Worm (Caenorhabditis elegans) whole organism, young adult: ENCODE results near the gene pcp-1.

ENCODE experiments used
- B0035.1 ChIP-seq: sonication (generic microtip); optimal IDR thresholded peaks from 2 replicates; lab custom pipeline; 2016; ENCODE audit warnings: missing genetic modification characterization, mild to moderate bottlenecking, missing compliant biosample characterization, missing genotype, missing genetic modification reagents
- B0261.1 ChIP-seq: sonication (generic microtip); optimal IDR thresholded peaks from 2 replicates; lab custom pipeline; 2016; ENCODE audit warnings: mild to moderate bottlenecking, missing genetic modification characterization, moderate library complexity, missing compliant biosample characterization
- C17E4.6 ChIP-seq: fragments of 200-800 bp; sonication (Bioruptor generic); IDR thresholded peaks from 2 replicates; pipeline ENCODE4 v1.3.6; 2022; ENCODE audit warnings: missing genetic modification reagents, missing genetic modification characterization, missing compliant biosample characterization
- D2030.7 ChIP-seq: fragments of 200-800 bp; sonication (Bioruptor generic); IDR thresholded peaks from 2 replicates; pipeline ENCODE4 v1.3.6; 2022; ENCODE audit warnings: missing genetic modification reagents, missing genetic modification characterization, missing compliant biosample characterization
- F52B5.7 ChIP-seq: sonication (generic microtip); optimal IDR thresholded peaks from 2 replicates; lab custom pipeline; 2016; ENCODE audit warnings: mild to moderate bottlenecking, missing genetic modification characterization, missing compliant biosample characterization
- F57A8.1 ChIP-seq: fragments of 200-800 bp; sonication (Bioruptor generic); optimal IDR thresholded peaks from 2 replicates; lab custom pipeline; 2018; ENCODE audit warnings: mild to moderate bottlenecking, missing genetic modification characterization, moderate library complexity, missing compliant biosample characterization
- K11D2.4 ChIP-seq: fragments of 200-800 bp; sonication (Bioruptor generic); IDR thresholded peaks from 2 replicates; pipeline ENCODE4 v1.3.6; 2022; ENCODE audit warnings: missing genetic modification reagents, missing genetic modification characterization, missing compliant biosample characterization
- K12H6.12 ChIP-seq: fragments of 200-800 bp; sonication (Bioruptor generic); optimal IDR thresholded peaks from 2 replicates; lab custom pipeline; 2018; ENCODE audit warnings: mild to moderate bottlenecking, missing genetic modification characterization, missing compliant biosample characterization
- Y53F4B.3 ChIP-seq: fragments of 200-800 bp; sonication (Bioruptor generic); IDR thresholded peaks from 2 replicates; pipeline ENCODE4 v1.3.6; 2022; ENCODE audit warnings: missing genetic modification reagents, missing genetic modification characterization, missing compliant biosample characterization
- Y56A3A.18 ChIP-seq: fragments of 200-800 bp; sonication (Bioruptor generic); IDR thresholded peaks from 2 replicates; pipeline ENCODE4 v1.3.6; 2022; ENCODE audit warnings: missing genetic modification reagents, missing genetic modification characterization, missing compliant biosample characterization
- ZK185.1 ChIP-seq: sonication (generic microtip); optimal IDR thresholded peaks from 2 replicates; lab custom pipeline; 2016; ENCODE audit warnings: mild to moderate bottlenecking, missing genetic modification characterization, missing compliant biosample characterization; ENCODE audit not compliant: poor library complexity, severe bottlenecking
- akir-1 ChIP-seq: fragments of 200-800 bp; sonication (Bioruptor generic); optimal IDR thresholded peaks from 2 replicates; lab custom pipeline; 2018; ENCODE audit warnings: mild to moderate bottlenecking, missing genetic modification characterization, moderate library complexity, missing compliant biosample characterization
- attf-3 ChIP-seq: fragments of 200-800 bp; sonication (Bioruptor generic); conservative IDR thresholded peaks from 2 replicates; pipeline ENCODE4 v1.3.6; 2022; ENCODE audit warnings: missing genetic modification reagents, missing genetic modification characterization, missing compliant biosample characterization
- attf-5 ChIP-seq: fragments of 200-800 bp; sonication (Bioruptor generic); optimal IDR thresholded peaks from 2 replicates; lab custom pipeline; 2018; ENCODE audit warnings: mild to moderate bottlenecking, missing genetic modification characterization, missing compliant biosample characterization
- cebp-1 ChIP-seq, 2 experiments: fragments of 200-800 bp in 1 of 2; sonication (Bioruptor generic) in 1 of 2; sonication (generic microtip) in 1 of 2; IDR thresholded peaks in 1 of 2; optimal IDR thresholded peaks in 1 of 2; 2 replicates each; pipeline versions ENCODE4 v1.3.6 to Lab custom; 2017 to 2022; ENCODE audit warnings: missing compliant biosample characterization in 2 of 2, missing genetic modification characterization in 2 of 2, mild to moderate bottlenecking in 1 of 2, missing genetic modification reagents in 1 of 2, moderate library complexity in 1 of 2
- cebp-2 ChIP-seq: fragments of 200-800 bp; sonication (Bioruptor generic); IDR thresholded peaks from 2 replicates; pipeline ENCODE4 v1.3.6; 2022; ENCODE audit warnings: missing genetic modification characterization, missing compliant biosample characterization
- ceh-27 ChIP-seq: fragments of 200-800 bp; sonication (Bioruptor generic); optimal IDR thresholded peaks from 2 replicates; lab custom pipeline; 2018; ENCODE audit warnings: mild to moderate bottlenecking, missing genetic modification characterization, moderate library complexity, missing compliant biosample characterization
- ceh-40 ChIP-seq: fragments of 200-800 bp; sonication (Bioruptor generic); IDR thresholded peaks from 2 replicates; pipeline ENCODE4 v1.3.6; 2022; ENCODE audit warnings: missing genetic modification characterization, missing compliant biosample characterization
- ceh-91 ChIP-seq: fragments of 200-800 bp; sonication (Bioruptor generic); IDR thresholded peaks from 2 replicates; pipeline ENCODE4 v1.3.6; 2022; ENCODE audit warnings: missing genetic modification reagents, missing genetic modification characterization, missing compliant biosample characterization
- egrh-3 ChIP-seq: fragments of 200-800 bp; sonication (Bioruptor generic); IDR thresholded peaks from 2 replicates; pipeline ENCODE4 v1.3.6; 2022; ENCODE audit warnings: missing genetic modification reagents, missing genetic modification characterization, missing compliant biosample characterization
- hmg-1.2 ChIP-seq: fragments of 200-800 bp; sonication (Bioruptor generic); IDR thresholded peaks from 2 replicates; pipeline ENCODE4 v1.3.6; 2022; ENCODE audit warnings: missing genetic modification reagents, missing genetic modification characterization, missing compliant biosample characterization
- hsf-1 ChIP-seq: fragments of 200-800 bp; sonication (Bioruptor generic); IDR thresholded peaks from 2 replicates; pipeline ENCODE4 v1.3.6; 2022; ENCODE audit warnings: missing genetic modification reagents, missing genetic modification characterization, missing compliant biosample characterization
- lag-1 ChIP-seq: fragments of 200-800 bp; sonication (Bioruptor generic); IDR thresholded peaks from 2 replicates; pipeline ENCODE4 v1.3.6; 2022; ENCODE audit warnings: missing genetic modification reagents, missing genetic modification characterization, missing compliant biosample characterization
- lin-26 ChIP-seq: fragments of 200-800 bp; sonication (Bioruptor generic); IDR thresholded peaks from 2 replicates; pipeline ENCODE4 v1.3.6; 2022; ENCODE audit warnings: missing genetic modification reagents, missing genetic modification characterization, missing compliant biosample characterization
- lin-35 ChIP-seq, 3 experiments: fragments of 150-350 bp in 2 of 3; sonication (generic microtip) in 1 of 3; optimal IDR thresholded peaks; 2 replicates each; lab custom pipeline; 2014 to 2018; ENCODE audit warnings: missing biosample characterization in 3 of 3, missing genetic modification characterization in 3 of 3, missing genetic modification reagents in 3 of 3
- lin-40 ChIP-seq: sonication (generic microtip); optimal IDR thresholded peaks from 2 replicates; lab custom pipeline; 2016; ENCODE audit warnings: missing genetic modification characterization, mild to moderate bottlenecking, missing compliant biosample characterization, missing genotype, missing genetic modification reagents
- lsl-1 ChIP-seq: fragments of 200-800 bp; sonication (Bioruptor generic); optimal IDR thresholded peaks from 2 replicates; lab custom pipeline; 2018; ENCODE audit warnings: mild to moderate bottlenecking, missing genetic modification characterization, moderate library complexity, missing compliant biosample characterization
- madf-10 ChIP-seq: sonication (generic microtip); optimal IDR thresholded peaks from 2 replicates; lab custom pipeline; 2016; ENCODE audit warnings: mild to moderate bottlenecking, missing genetic modification characterization, missing compliant biosample characterization
- madf-6 ChIP-seq: fragments of 200-800 bp; sonication (Bioruptor generic); IDR thresholded peaks from 2 replicates; pipeline ENCODE4 v1.3.6; 2022; ENCODE audit warnings: missing genetic modification reagents, missing genetic modification characterization, missing compliant biosample characterization
- nfya-1 ChIP-seq: sonication (generic microtip); optimal IDR thresholded peaks from 2 replicates; lab custom pipeline; 2017; ENCODE audit warnings: antibody characterized with exemption, missing compliant biosample characterization, missing genetic modification characterization, borderline replicate concordance; ENCODE audit not compliant: insufficient read depth
- nfyb-1 ChIP-seq: fragments of 200-800 bp; sonication (Bioruptor generic); IDR thresholded peaks from 2 replicates; pipeline ENCODE4 v1.3.6; 2022; ENCODE audit warnings: missing genetic modification reagents, missing genetic modification characterization, missing compliant biosample characterization
- nhr-179 ChIP-seq: sonication (generic microtip); optimal IDR thresholded peaks from 2 replicates; lab custom pipeline; 2016; ENCODE audit warnings: mild to moderate bottlenecking, missing genetic modification characterization, missing compliant biosample characterization
- nhr-90 ChIP-seq: sonication (generic microtip); optimal IDR thresholded peaks from 2 replicates; lab custom pipeline; 2016; ENCODE audit warnings: missing genotype, mild to moderate bottlenecking, missing genetic modification characterization, missing compliant biosample characterization
- repo-1 ChIP-seq: sonication (generic microtip); optimal IDR thresholded peaks from 2 replicates; lab custom pipeline; 2017; ENCODE audit warnings: mild to moderate bottlenecking, missing genetic modification characterization, missing compliant biosample characterization
- snpc-4 ChIP-seq, 5 experiments: fragments of 150-350 bp in 1 of 5; sonication (generic microtip) in 4 of 5; optimal IDR thresholded peaks; 2 replicates each; lab custom pipeline; 2014 to 2018; ENCODE audit warnings: missing genetic modification characterization in 5 of 5, missing biosample characterization in 3 of 5, antibody characterized with exemption in 2 of 5, mild to moderate bottlenecking in 2 of 5, missing compliant biosample characterization in 2 of 5, missing genotype in 2 of 5, moderate library complexity in 2 of 5, missing genetic modification reagents in 1 of 5
- zfh-2 ChIP-seq: fragments of 200-800 bp; sonication (Bioruptor generic); conservative IDR thresholded peaks from 2 replicates; pipeline ENCODE4 v1.3.6; 2022; ENCODE audit warnings: missing genetic modification reagents, missing genetic modification characterization, missing compliant biosample characterization
- ztf-25 ChIP-seq: fragments of 200-800 bp; sonication (Bioruptor generic); IDR thresholded peaks from 2 replicates; pipeline ENCODE4 v1.3.6; 2022; ENCODE audit warnings: missing genetic modification reagents, missing genetic modification characterization, missing compliant biosample characterization

pcp-1 gene

ce11 chrIII:7729062-7729461 is 29.6 kb upstream of the pcp-1 start:
- no peak for TF ChIP-seq attf-3 (GFP tag; lab: Robert Waterston, UW)
- 0 out of 2 replicates have a peak, but pooled peaks have one; percentile 1 for TF ChIP-seq lag-1
- 0 out of 2 replicates have a peak, but pooled peaks have one; percentile 57 for TF ChIP-seq lin-26

DNA sequence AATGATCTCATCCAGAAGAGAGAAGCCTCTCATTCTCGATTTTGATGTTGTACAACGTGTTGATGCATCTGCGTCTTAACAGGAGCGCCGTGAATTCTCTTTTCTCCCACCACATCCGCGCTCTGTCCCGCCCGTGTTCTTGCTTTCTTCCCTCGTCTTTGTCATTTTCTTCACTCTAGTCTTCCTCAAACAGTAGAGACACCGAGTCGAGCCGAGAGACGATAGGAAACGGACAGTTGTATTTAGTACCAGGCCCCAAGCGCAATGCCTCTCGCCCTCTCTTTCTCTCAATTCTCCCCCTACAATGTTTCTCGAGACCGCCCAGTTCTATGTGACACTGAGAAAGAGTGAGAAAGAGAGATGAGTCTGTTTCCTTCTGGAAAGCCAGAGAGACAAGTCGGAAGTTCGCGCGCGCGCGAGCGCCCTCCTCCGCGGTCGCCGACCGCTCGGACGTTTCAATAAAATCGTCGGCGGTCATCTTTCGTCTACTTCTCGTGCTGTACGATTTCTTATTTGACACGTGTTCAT is 29.1 kb upstream of the pcp-1 start, which contains the start of gene ZK112.4:
Gene ZK112.4, minus strand, starts transcription at position 478 of the 528 bp plus-strand sequence.
- TF ChIP-seq F52B5.7 (tag; lab: Kevin White, UChicago) (no peak), lin-40 (tag; lab: Kevin White, UChicago) (peak; percentile 49), lin-35 (GFP tag; optimal IDR thresholded peaks at IDR 0.05; lab: Kevin White, UChicago) (peak in 1 of 3 experiments; percentile 49), attf-3 (GFP tag; lab: Robert Waterston, UW) (no peak), Y56A3A.18 (GFP tag; lab: Robert Waterston, UW) (0 out of 2 replicates have a peak, but pooled peaks have one; percentile 48), hmg-1.2 (GFP tag; lab: Robert Waterston, UW) (0 out of 2 replicates have a peak, but pooled peaks have one; percentile 21), B0035.1 (tag; lab: Kevin White, UChicago) (no peak), C17E4.6 (GFP tag; lab: Robert Waterston, UW) (no peak), ztf-25 (GFP tag; lab: Robert Waterston, UW) (no peak), ceh-27 (peak; percentile 47), nfyb-1 (GFP tag; lab: Robert Waterston, UW) (no peak), hsf-1 (0 out of 2 replicates have a peak, but pooled peaks have one; percentile 34), Y53F4B.3 (no peak), cebp-2 (GFP tag; lab: Robert Waterston, UW) (no peak), akir-1 (GFP tag; lab: Kevin White, UChicago) (no peak), lsl-1 (GFP tag; lab: Kevin White, UChicago) (peak; percentile 5), D2030.7 (GFP tag; lab: Robert Waterston, UW) (no peak), madf-10 (peak; percentile 51), egrh-3 (peak; percentile 63; the same call in 1 of the 2 replicates), ZK185.1 (tag; lab: Kevin White, UChicago) (peak; percentile 37), ceh-91 (no peak), attf-5 (GFP tag; lab: Kevin White, UChicago) (peak; percentile 2), madf-6 (GFP tag; lab: Robert Waterston, UW) (no peak; the same call in 1 of the 2 replicates), repo-1 (no peak), nhr-179 (tag; lab: Kevin White, UChicago) (peak; percentile 28), K12H6.12 (tag; lab: Kevin White, UChicago) (peak; percentile 64), K11D2.4 (GFP tag; lab: Robert Waterston, UW) (no peak), cebp-1 (GFP tag; IDR thresholded peaks at IDR 0.05; lab: Robert Waterston, UW) (no peak), cebp-1 (tag; optimal IDR thresholded peaks at IDR 0.05; lab: Kevin White, UChicago) (peak; percentile 39), nfya-1 (no peak), F57A8.1 (no peak), B0261.1 (no peak), nhr-90 (tag; lab: Kevin White, UChicago) (peak; percentile 11), snpc-4 (GFP tag; optimal IDR thresholded peaks at IDR 0.05; lab: Kevin White, UChicago) (no peak), snpc-4 (tag; optimal IDR thresholded peaks at IDR 0.05; lab: Kevin White, UChicago) (no peak), zfh-2 (GFP tag; lab: Robert Waterston, UW) (peak; percentile 86), ceh-40 (0 out of 2 replicates have a peak, but pooled peaks have one; percentile 8)
